Worm (Caenorhabditis elegans) whole organism, late embryonic: Measurements from ENCODE around the gene C06G1.1.

ENCODE experiments used
- F13H6.1 ChIP-seq: sonication (generic microtip); optimal IDR thresholded peaks from 2 replicates; lab custom pipeline; 2016; ENCODE audit warnings: missing genetic modification characterization, missing compliant biosample characterization
- ceh-14 ChIP-seq: sonication (generic microtip); optimal IDR thresholded peaks from 2 replicates; lab custom pipeline; 2016; ENCODE audit warnings: missing genotype, missing genetic modification characterization, missing compliant biosample characterization
- ceh-34 ChIP-seq: sonication (generic microtip); optimal IDR thresholded peaks from 2 replicates; lab custom pipeline; 2016; ENCODE audit warnings: mild to moderate bottlenecking, missing genetic modification characterization, missing compliant biosample characterization
- dve-1 ChIP-seq: sonication (generic microtip); optimal IDR thresholded peaks from 2 replicates; lab custom pipeline; 2017; ENCODE audit warnings: antibody characterized with exemption, mild to moderate bottlenecking, missing genetic modification characterization, missing compliant biosample characterization
- elt-2 ChIP-seq: sonication (generic microtip); optimal IDR thresholded peaks from 2 replicates; lab custom pipeline; 2016; ENCODE audit warnings: missing genetic modification reagents, missing genetic modification characterization, missing compliant biosample characterization
- hlh-8 ChIP-seq: sonication (generic microtip); optimal IDR thresholded peaks from 2 replicates; lab custom pipeline; 2016; ENCODE audit warnings: missing genotype, missing genetic modification characterization, missing compliant biosample characterization
- mec-3 ChIP-seq: sonication (generic microtip); optimal IDR thresholded peaks from 2 replicates; lab custom pipeline; 2016; ENCODE audit warnings: borderline replicate concordance, missing genetic modification characterization, missing compliant biosample characterization
- nfya-1 ChIP-seq: sonication (generic microtip); optimal IDR thresholded peaks from 2 replicates; lab custom pipeline; 2017; ENCODE audit warnings: missing genetic modification characterization, mild to moderate bottlenecking, missing compliant biosample characterization, antibody characterized with exemption, moderate library complexity
- nhr-11 ChIP-seq: fragments of 150-350 bp; optimal IDR thresholded peaks from 2 replicates; lab custom pipeline; 2014; ENCODE audit warnings: missing biosample characterization, missing genetic modification characterization
- pha-4 ChIP-seq: fragments of 150-350 bp; optimal IDR thresholded peaks from 2 replicates; lab custom pipeline; 2018; ENCODE audit warnings: missing biosample characterization, missing genetic modification reagents, missing genetic modification characterization
- sox-4 ChIP-seq: sonication (generic microtip); optimal IDR thresholded peaks from 2 replicates; lab custom pipeline; 2017; ENCODE audit warnings: mild to moderate bottlenecking, missing genetic modification characterization, inconsistent platforms, missing compliant biosample characterization
- tbx-2 ChIP-seq: sonication (generic microtip); optimal IDR thresholded peaks from 2 replicates; lab custom pipeline; 2016; ENCODE audit warnings: missing genetic modification characterization, missing compliant biosample characterization
- zip-5 ChIP-seq: sonication (generic microtip); optimal IDR thresholded peaks from 2 replicates; lab custom pipeline; 2016; ENCODE audit warnings: missing genetic modification characterization, missing compliant biosample characterization

DNA sequence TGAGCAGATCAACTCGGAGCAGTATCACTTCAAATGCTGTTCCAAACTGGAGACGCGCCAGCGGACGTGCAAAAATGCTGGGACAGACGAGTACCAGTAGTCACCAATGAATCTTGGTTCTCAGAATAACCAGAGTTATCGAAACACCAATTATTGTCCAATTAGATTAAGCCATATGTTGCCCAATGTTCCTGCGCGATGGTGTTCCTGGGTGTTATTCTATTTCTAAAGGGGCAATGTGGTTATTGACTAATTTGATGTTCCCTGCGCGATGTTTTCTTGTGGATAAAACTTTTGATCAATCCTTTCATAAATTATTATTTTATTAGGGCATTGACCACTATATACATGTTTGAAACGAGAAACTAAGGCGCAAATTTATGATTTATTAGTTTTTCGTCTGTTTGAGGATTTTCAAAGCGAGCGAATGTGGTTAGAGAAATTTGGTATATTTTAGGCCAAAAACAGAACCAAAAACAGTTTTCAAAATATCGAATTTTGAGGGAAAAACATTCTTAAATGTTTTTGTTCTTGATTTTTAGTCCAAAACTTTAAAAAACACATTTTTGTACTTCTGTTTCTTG lies 48.9 kb downstream of the C06G1.1 start:
- TF ChIP-seq ceh-14 (peak; percentile 84), ceh-34 (tag; lab: Kevin White, UChicago) (peak; percentile 78), dve-1 (tag; lab: Kevin White, UChicago) (peak; percentile 95), tbx-2 (tag; lab: Kevin White, UChicago) (peak; percentile 80), mec-3 (tag; lab: Kevin White, UChicago) (no peak), hlh-8 (no peak), nhr-11 (tag; lab: Kevin White, UChicago) (no peak), elt-2 (peak; percentile 67), pha-4 (tag; lab: Kevin White, UChicago) (no peak), sox-4 (tag; lab: Kevin White, UChicago) (no peak), nfya-1 (tag; lab: Kevin White, UChicago) (peak; percentile 95), zip-5 (tag; lab: Kevin White, UChicago) (peak; percentile 30), F13H6.1 (peak; percentile 18)
